Fruit fly (Drosophila melanogaster) whole organism, wandering third instar larva: ENCODE measurements around the gene Tailor.

Experiments used
- Abd-B ChIP-seq: fragments of >200 bp; optimal IDR thresholded peaks from 2 replicates; lab custom pipeline; 2017; ENCODE audit warnings: missing biosample characterization, missing genetic modification characterization
- CG32264 ChIP-seq: fragments of 200-800 bp; sonication (Bioruptor generic); optimal IDR thresholded peaks from 2 replicates; lab custom pipeline; 2016; ENCODE audit warnings: missing biosample characterization, missing genetic modification characterization
- CG9705 ChIP-seq: fragments of 200-800 bp; sonication (Bioruptor generic); optimal IDR thresholded peaks from 2 replicates; lab custom pipeline; 2018; ENCODE audit warnings: missing biosample characterization, mild to moderate bottlenecking, missing genetic modification characterization
- CrebA ChIP-seq: fragments of 200-800 bp; sonication (Bioruptor generic); optimal IDR thresholded peaks from 2 replicates; lab custom pipeline; 2016; ENCODE audit warnings: missing biosample characterization, mild to moderate bottlenecking, missing genetic modification characterization, borderline replicate concordance
- Dfd ChIP-seq: fragments of >200 bp; optimal IDR thresholded peaks from 2 replicates; lab custom pipeline; 2017; ENCODE audit warnings: missing biosample characterization, missing genetic modification characterization
- Dif ChIP-seq: fragments of 200-275, 200-300 bp; sonication (Bioruptor generic); optimal IDR thresholded peaks from 2 replicates; lab custom pipeline; 2018; ENCODE audit warnings: missing biosample characterization, missing genetic modification characterization; ENCODE audit not compliant: partially characterized antibody
- HLH106 ChIP-seq: fragments of 200-800 bp; optimal IDR thresholded peaks from 3 replicates; lab custom pipeline; 2019; ENCODE audit warnings: missing biosample characterization, mild to moderate bottlenecking, missing genetic modification characterization, moderate library complexity
- Hnf4 ChIP-seq: fragments of 200-800 bp; sonication (Bioruptor generic); optimal IDR thresholded peaks from 2 replicates; lab custom pipeline; 2016; ENCODE audit warnings: missing biosample characterization, mild to moderate bottlenecking, missing genetic modification characterization
- Hr78 ChIP-seq: fragments of >200 bp; optimal IDR thresholded peaks from 2 replicates; lab custom pipeline; 2017; ENCODE audit warnings: missing biosample characterization, missing genetic modification characterization
- Hr83 ChIP-seq: fragments of 200-300 bp; sonication (Bioruptor generic); optimal IDR thresholded peaks from 2 replicates; lab custom pipeline; 2016; ENCODE audit warnings: missing biosample characterization, mild to moderate bottlenecking, missing genetic modification characterization, moderate library complexity; ENCODE audit not compliant: poor library complexity, severe bottlenecking
- Jra ChIP-seq: sonication (Bioruptor generic); optimal IDR thresholded peaks from 2 replicates; lab custom pipeline; 2016; ENCODE audit warnings: missing biosample characterization, missing genetic modification characterization
- Mio ChIP-seq: sonication (Bioruptor generic); optimal IDR thresholded peaks from 2 replicates; lab custom pipeline; 2016; ENCODE audit warnings: missing biosample characterization, missing genetic modification characterization
- Myc ChIP-seq: fragments of >200 bp; optimal IDR thresholded peaks from 2 replicates; lab custom pipeline; 2017
- N ChIP-seq: fragments of >200 bp; optimal IDR thresholded peaks from 2 replicates; lab custom pipeline; 2018; ENCODE audit warnings: missing biosample characterization, missing external identifiers, missing genetic modification characterization
- OdsH ChIP-seq: fragments of 200-800 bp; sonication (Bioruptor generic); optimal IDR thresholded peaks from 2 replicates; lab custom pipeline; 2016; ENCODE audit warnings: missing biosample characterization, mild to moderate bottlenecking, missing genetic modification characterization
- Rel ChIP-seq, 2 experiments: fragments of 200-800 bp; sonication (Bioruptor generic) in 1 of 2; optimal IDR thresholded peaks; 2 replicates in 1 of 2; 3 replicates in 1 of 2; lab custom pipeline; 2016 to 2019; ENCODE audit warnings: mild to moderate bottlenecking in 2 of 2, missing biosample characterization in 2 of 2, missing genetic modification characterization in 2 of 2, moderate library complexity in 1 of 2
- Sp1 ChIP-seq: fragments of 200-800 bp; sonication (Bioruptor generic); optimal IDR thresholded peaks from 3 replicates; lab custom pipeline; 2019; ENCODE audit warnings: missing biosample characterization, mild to moderate bottlenecking, missing genetic modification characterization, moderate library complexity
- Vsx2 ChIP-seq: fragments of 200-300, 225-300 bp; sonication (Bioruptor generic); optimal IDR thresholded peaks from 2 replicates; lab custom pipeline; 2018; ENCODE audit warnings: missing biosample characterization, missing genetic modification characterization; ENCODE audit not compliant: partially characterized antibody
- br ChIP-seq: fragments of 200-800 bp; sonication (Bioruptor generic); optimal IDR thresholded peaks from 2 replicates; lab custom pipeline; 2016; ENCODE audit warnings: missing biosample characterization, missing genetic modification characterization
- brk ChIP-seq: fragments of 200-800 bp; sonication (Bioruptor generic); optimal IDR thresholded peaks from 2 replicates; lab custom pipeline; 2016; ENCODE audit warnings: missing biosample characterization, mild to moderate bottlenecking, missing genetic modification characterization
- dl ChIP-seq, 2 experiments: fragments of 175-275, 200-275 bp in 1 of 2; fragments of 200-275 bp in 1 of 2; sonication (Bioruptor generic); optimal IDR thresholded peaks; lab custom pipeline; 2018; ENCODE audit warnings: mild to moderate bottlenecking in 2 of 2, missing biosample characterization in 2 of 2, missing genetic modification characterization in 2 of 2, moderate library complexity in 2 of 2; ENCODE audit not compliant: partially characterized antibody in 2 of 2, insufficient read depth in 1 of 2
- dmrt93B ChIP-seq: fragments of 200-800 bp; sonication (Bioruptor generic); optimal IDR thresholded peaks from 2 replicates; lab custom pipeline; 2018; ENCODE audit warnings: missing biosample characterization, mild to moderate bottlenecking, missing genetic modification characterization
- dsf ChIP-seq: sonication (Bioruptor generic); optimal IDR thresholded peaks from 2 replicates; lab custom pipeline; 2016; ENCODE audit warnings: missing biosample characterization, missing genetic modification characterization, borderline replicate concordance
- ey ChIP-seq: fragments of 200-800 bp; sonication (Bioruptor generic); optimal IDR thresholded peaks from 2 replicates; lab custom pipeline; 2016; ENCODE audit warnings: missing biosample characterization, missing genetic modification characterization
- foxo ChIP-seq, 2 experiments: fragments of 200-800 bp; sonication (Bioruptor generic); optimal IDR thresholded peaks; 2 replicates in 1 of 2; 3 replicates in 1 of 2; lab custom pipeline; 2016 to 2017; ENCODE audit warnings: missing biosample characterization in 2 of 2, missing genetic modification characterization in 2 of 2
- fru ChIP-seq: fragments of 200-800 bp; sonication (Bioruptor generic); optimal IDR thresholded peaks from 3 replicates; lab custom pipeline; 2016; ENCODE audit warnings: missing biosample characterization, mild to moderate bottlenecking, missing genetic modification characterization
- h ChIP-seq: fragments of 200-800 bp; sonication (Bioruptor generic); optimal IDR thresholded peaks from 3 replicates; lab custom pipeline; 2016; ENCODE audit warnings: missing biosample characterization, mild to moderate bottlenecking, missing genetic modification characterization
- jim ChIP-seq: fragments of 175-275, 200-325 bp; sonication (Bioruptor generic); optimal IDR thresholded peaks from 2 replicates; lab custom pipeline; 2016; ENCODE audit warnings: missing biosample characterization, mild to moderate bottlenecking, missing genetic modification characterization
- lola ChIP-seq: fragments of >200 bp; optimal IDR thresholded peaks from 2 replicates; lab custom pipeline; 2017; ENCODE audit warnings: missing biosample characterization, missing genetic modification characterization
- pan ChIP-seq: fragments of >200 bp; optimal IDR thresholded peaks from 2 replicates; lab custom pipeline; 2017
- psq ChIP-seq: fragments of 200-800 bp; sonication (Bioruptor generic); optimal IDR thresholded peaks from 3 replicates; lab custom pipeline; 2017; ENCODE audit warnings: missing biosample characterization, mild to moderate bottlenecking, missing genetic modification characterization, moderate library complexity
- rgr ChIP-seq: fragments of 200-800 bp; sonication (Bioruptor generic); optimal IDR thresholded peaks from 3 replicates; lab custom pipeline; 2016; ENCODE audit warnings: missing biosample characterization, mild to moderate bottlenecking, missing genetic modification characterization
- sage ChIP-seq: fragments of 200-800 bp; sonication (Bioruptor generic); optimal IDR thresholded peaks from 2 replicates; lab custom pipeline; 2016; ENCODE audit warnings: missing biosample characterization, mild to moderate bottlenecking, missing genetic modification characterization
- sv ChIP-seq: fragments of 200-800 bp; sonication (Bioruptor generic); optimal IDR thresholded peaks from 3 replicates; lab custom pipeline; 2016; ENCODE audit warnings: missing biosample characterization, missing genetic modification characterization
- tai ChIP-seq: sonication (Bioruptor generic); optimal IDR thresholded peaks from 2 replicates; lab custom pipeline; 2016; ENCODE audit warnings: missing biosample characterization, missing genetic modification characterization
- usp ChIP-seq: fragments of >200 bp; optimal IDR thresholded peaks from 2 replicates; lab custom pipeline; 2017; ENCODE audit warnings: missing biosample characterization, missing genetic modification characterization
- woc ChIP-seq: sonication (Bioruptor generic); optimal IDR thresholded peaks from 2 replicates; lab custom pipeline; 2016; ENCODE audit warnings: missing biosample characterization, mild to moderate bottlenecking, missing genetic modification characterization

The Tailor gene

DNA sequence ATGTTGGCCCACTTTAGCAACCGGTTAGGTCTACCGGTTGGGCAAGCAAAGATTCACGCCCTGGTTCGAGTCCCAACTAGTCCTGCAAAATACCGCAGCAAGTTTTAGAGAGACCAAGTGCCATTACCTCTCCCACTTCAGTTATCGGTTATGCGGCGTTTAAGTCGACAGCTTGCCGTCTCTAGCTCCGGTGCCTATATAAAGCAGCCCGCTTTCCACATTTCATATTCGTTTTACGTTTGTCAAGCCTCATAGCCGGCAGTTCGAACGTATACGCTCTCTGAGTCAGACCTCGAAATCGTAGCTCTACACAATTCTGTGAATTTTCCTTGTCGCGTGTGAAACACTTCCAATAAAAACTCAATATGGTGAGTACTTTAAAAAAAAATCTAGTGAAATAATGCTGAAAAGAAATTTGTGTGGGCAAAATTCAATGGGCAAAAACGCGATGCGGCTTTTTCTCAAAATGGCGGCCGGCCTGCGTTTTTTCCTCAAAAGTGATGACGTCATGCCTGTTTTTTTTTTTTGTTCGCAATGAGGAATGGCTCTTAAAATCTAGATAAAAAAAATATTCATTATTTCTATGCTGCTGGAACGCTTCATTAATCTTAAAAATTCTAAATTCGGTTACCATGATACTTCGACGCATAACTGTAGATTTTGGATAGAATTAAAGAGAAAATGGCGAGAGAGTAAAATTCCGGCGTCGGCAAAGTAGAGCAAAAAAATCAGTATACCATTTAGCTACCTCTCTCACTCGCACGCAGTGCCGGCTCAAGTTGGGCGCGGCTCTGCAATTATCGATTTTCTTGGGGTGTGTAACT lies 706 bp upstream of the Tailor start, which contains the start of gene alphaTub84B:
Gene alphaTub84B, plus strand, starts transcription at position 223 of the 824 bp plus-strand sequence.
- TF ChIP-seq sage (peak; percentile 55), lola (GFP tag; lab: Kevin White, UChicago) (no peak), psq (peak; percentile 48), CrebA (no peak), CG32264 (GFP tag; lab: Kevin White, UChicago) (no peak), Sp1 (GFP tag; lab: Kevin White, UChicago) (peak; percentile 76), dl (GFP tag; optimal IDR thresholded peaks at IDR 0.05; lab: Kevin White, UChicago; ENCODE audit: insufficient read depth in 1 of 2, partially characterized antibody in 2 of 2) (peak; percentile 9 to 27), Dif (GFP tag; lab: Kevin White, UChicago) (peak; percentile 87), OdsH (GFP tag; lab: Kevin White, UChicago) (peak; percentile 66), brk (GFP tag; lab: Kevin White, UChicago) (peak; percentile 21), Hr83 (GFP tag; lab: Kevin White, UChicago) (peak; percentile 94), tai (GFP tag; lab: Kevin White, UChicago) (no peak), Jra (peak; percentile 86), jim (GFP tag; lab: Kevin White, UChicago) (peak; percentile 84), h (peak; percentile 86), HLH106 (tag; lab: Kevin White, UChicago) (peak; percentile 19), rgr (peak; percentile 74), foxo (GFP tag; optimal IDR thresholded peaks at IDR 0.05; lab: Kevin White, UChicago) (peak in 1 of 2 experiments; percentile 71), Dfd (GFP tag; lab: Kevin White, UChicago) (no peak), Hnf4 (GFP tag; lab: Kevin White, UChicago) (peak; percentile 91), Mio (GFP tag; lab: Kevin White, UChicago) (no peak), fru (GFP tag; lab: Kevin White, UChicago) (peak; percentile 70), dsf (GFP tag; lab: Kevin White, UChicago) (no peak), CG9705 (GFP tag; lab: Kevin White, UChicago) (no peak), sv (peak; percentile 52), woc (peak; percentile 42), Rel (GFP tag; optimal IDR thresholded peaks at IDR 0.05; lab: Kevin White, UChicago) (no peak), Rel (tag; optimal IDR thresholded peaks at IDR 0.05; lab: Kevin White, UChicago) (peak; percentile 88), usp (no peak), Myc (peak; percentile 59), dmrt93B (no peak), br (GFP tag; lab: Kevin White, UChicago) (peak; percentile 78), ey (GFP tag; lab: Kevin White, UChicago) (peak; percentile 29)

DNA sequence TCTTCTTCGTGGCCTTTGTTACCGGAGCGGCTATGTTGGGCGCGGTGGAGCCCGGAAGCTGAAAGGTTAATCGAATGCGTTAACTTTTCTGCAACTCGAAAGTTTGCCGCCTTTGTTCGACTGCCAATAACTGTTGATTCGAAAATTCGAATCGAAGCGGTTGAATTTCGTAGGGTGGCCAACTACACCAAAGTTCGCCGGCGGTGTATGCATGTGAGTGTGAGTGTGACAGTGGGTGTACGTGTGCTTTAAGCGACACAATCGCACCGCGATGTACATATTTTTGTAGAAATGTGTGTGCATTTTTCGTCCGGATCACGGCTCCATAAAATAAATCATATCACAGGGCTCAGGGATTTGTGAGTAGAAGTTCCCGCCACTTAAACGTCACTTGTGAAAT lies 428 bp downstream of the Tailor start:
- TF ChIP-seq dmrt93B = no peak
- TF ChIP-seq Rel (GFP tag; optimal IDR thresholded peaks at IDR 0.05; lab: Kevin White, UChicago) = no peak
- peak; percentile 44 for TF ChIP-seq Rel (tag; optimal IDR thresholded peaks at IDR 0.05; lab: Kevin White, UChicago)

DNA sequence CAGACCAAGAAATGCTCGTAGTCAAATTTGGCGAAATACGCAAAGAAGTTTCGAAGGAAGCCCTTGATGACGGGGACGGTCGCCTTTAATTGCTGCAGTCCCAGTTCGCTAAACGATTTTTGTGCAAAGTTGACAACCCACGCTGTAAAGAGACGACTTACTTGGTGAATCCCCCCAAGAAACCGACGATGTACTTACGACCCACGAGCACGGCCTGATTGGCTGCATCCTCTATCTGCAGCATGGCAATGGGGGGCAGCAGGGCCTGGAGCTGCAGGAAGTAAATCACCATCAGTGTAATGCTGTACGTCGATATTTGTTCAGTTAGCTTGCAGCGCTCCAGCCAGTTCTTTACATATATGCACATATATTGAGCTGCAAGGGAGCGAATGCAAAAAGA lies 2.1 kb downstream of the Tailor start:
- TF ChIP-seq Hr83 (GFP tag; lab: Kevin White, UChicago) (no peak), Rel (GFP tag; optimal IDR thresholded peaks at IDR 0.05; lab: Kevin White, UChicago) (no peak), Rel (tag; optimal IDR thresholded peaks at IDR 0.05; lab: Kevin White, UChicago) (peak; percentile 91)

DNA sequence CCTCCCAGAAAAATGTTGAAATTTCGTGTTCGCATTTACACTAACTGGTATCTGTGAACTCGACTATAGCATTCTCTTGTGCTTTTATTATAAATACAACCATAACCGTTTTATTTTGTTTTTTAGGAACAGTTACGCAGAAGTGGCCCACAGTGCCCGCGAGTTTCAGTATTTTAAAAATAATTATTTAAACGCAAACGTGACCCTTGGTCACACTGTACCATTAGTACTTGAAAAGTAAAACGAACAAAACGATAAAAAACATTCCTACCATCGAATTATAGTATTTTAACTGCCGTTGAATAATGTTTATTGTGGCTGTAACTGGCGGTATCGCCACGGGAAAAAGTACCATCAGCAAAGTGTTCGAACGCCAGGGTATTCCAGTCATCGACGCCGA lies 3.9 kb downstream of the Tailor start, which contains the start of gene Dpck:
Gene Dpck, plus strand, starts transcription at position 211 of the 400 bp plus-strand sequence.
- TF ChIP-seq sv (no peak), sage (peak; percentile 47), br (GFP tag; lab: Kevin White, UChicago) (no peak), CG32264 (GFP tag; lab: Kevin White, UChicago) (no peak), Hnf4 (GFP tag; lab: Kevin White, UChicago) (peak; percentile 30), N (GFP tag; lab: Kevin White, UChicago) (no peak), lola (GFP tag; lab: Kevin White, UChicago) (no peak), dmrt93B (no peak), brk (GFP tag; lab: Kevin White, UChicago) (no peak), ey (GFP tag; lab: Kevin White, UChicago) (peak; percentile 11), foxo (GFP tag; optimal IDR thresholded peaks at IDR 0.05; lab: Kevin White, UChicago) (peak in 1 of 2 experiments; percentile 20), Rel (GFP tag; optimal IDR thresholded peaks at IDR 0.05; lab: Kevin White, UChicago) (no peak), Rel (tag; optimal IDR thresholded peaks at IDR 0.05; lab: Kevin White, UChicago) (peak; percentile 47), rgr (peak; percentile 19), Jra (no peak), Hr83 (GFP tag; lab: Kevin White, UChicago) (peak; percentile 23), Dif (GFP tag; lab: Kevin White, UChicago) (no peak), usp (no peak), Vsx2 (GFP tag; lab: Kevin White, UChicago) (no peak), pan (lab: Kevin White, UChicago) (no peak), Hr78 (no peak), dsf (GFP tag; lab: Kevin White, UChicago) (no peak), Myc (no peak), CG9705 (GFP tag; lab: Kevin White, UChicago) (no peak), CrebA (no peak), fru (GFP tag; lab: Kevin White, UChicago) (peak; percentile 34), HLH106 (tag; lab: Kevin White, UChicago) (peak; percentile 30), Mio (GFP tag; lab: Kevin White, UChicago) (peak; percentile 19), Dfd (GFP tag; lab: Kevin White, UChicago) (no peak), Abd-B (no peak), woc (peak; percentile 60), psq (no peak)
